Worm (Caenorhabditis elegans) whole organism, L4/young adult: ENCODE measurements around the gene srh-37.

Experiments used
- W03F9.2 ChIP-seq: fragments of 150-350 bp; optimal IDR thresholded peaks from 2 replicates; lab custom pipeline; 2014; ENCODE audit warnings: missing biosample characterization, missing genetic modification characterization
- dao-5 ChIP-seq: sonication (generic microtip); optimal IDR thresholded peaks from 2 replicates; lab custom pipeline; 2016; ENCODE audit warnings: missing genotype, missing genetic modification characterization, moderate library complexity, missing compliant biosample characterization
- him-1 ChIP-seq: sonication (generic microtip); optimal IDR thresholded peaks from 2 replicates; lab custom pipeline; 2016; ENCODE audit warnings: missing genotype, missing genetic modification reagents, missing genetic modification characterization, missing compliant biosample characterization

DNA sequence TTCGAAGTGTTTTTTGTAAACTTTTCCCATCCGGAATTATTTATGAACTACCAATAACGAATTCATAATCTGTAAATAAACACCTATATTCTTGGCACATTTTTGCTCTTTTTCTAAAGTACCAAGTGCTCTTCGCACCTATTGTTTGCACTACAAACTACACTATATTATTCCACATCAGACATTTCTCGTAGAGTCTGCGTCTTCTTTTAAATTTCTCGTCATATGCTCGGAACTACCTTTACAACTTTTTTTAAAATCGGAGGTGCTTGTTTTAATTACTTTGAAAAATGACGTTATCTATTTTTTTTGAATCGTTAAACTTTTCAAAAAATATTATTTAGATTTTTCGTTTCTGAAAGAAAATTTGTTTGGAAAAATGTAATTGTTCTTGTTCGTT, 47.5 kb downstream of the srh-37 start, which contains the start of gene nhr-201:
- no peak for TF ChIP-seq him-1 (tag; lab: Kevin White, UChicago)
- TF ChIP-seq dao-5 (tag; lab: Kevin White, UChicago) = no peak
- TF ChIP-seq W03F9.2 (tag; lab: Kevin White, UChicago) = no peak
